Fruit fly (Drosophila melanogaster) whole organism, embryonic: ENCODE data around the gene CG10347.

ENCODE experiments used
- Abd-B ChIP-seq: fragments of 200-800 bp; sonication (Bioruptor generic); optimal IDR thresholded peaks from 2 replicates; lab custom pipeline; 2018; ENCODE audit warnings: missing biosample characterization, mild to moderate bottlenecking, missing genetic modification characterization, moderate library complexity
- CG11504 ChIP-seq: fragments of 200-800 bp; sonication (Bioruptor generic); optimal IDR thresholded peaks from 3 replicates; lab custom pipeline; 2019; ENCODE audit warnings: missing biosample characterization, mild to moderate bottlenecking, missing genetic modification characterization, moderate library complexity
- CG13894 ChIP-seq: fragments of 200-800 bp; sonication (Bioruptor generic); optimal IDR thresholded peaks from 3 replicates; lab custom pipeline; 2018; ENCODE audit warnings: missing biosample characterization, mild to moderate bottlenecking, missing genetic modification characterization, moderate library complexity
- CG14014 ChIP-seq: fragments of 200-800 bp; sonication (Bioruptor generic); IDR thresholded peaks from 2 replicates; pipeline ENCODE4 v1.3.6; 2022; ENCODE audit warnings: missing biosample characterization, missing genetic modification characterization
- CG14965 ChIP-seq: fragments of 200-800 bp; sonication (Bioruptor generic); optimal IDR thresholded peaks from 2 replicates; lab custom pipeline; 2016; ENCODE audit warnings: missing biosample characterization, missing genetic modification characterization, borderline replicate concordance
- CG15011 ChIP-seq: fragments of 200-800 bp; sonication (Bioruptor generic); optimal IDR thresholded peaks from 3 replicates; lab custom pipeline; 2018; ENCODE audit warnings: missing biosample characterization, mild to moderate bottlenecking, missing genetic modification characterization
- CG2712 ChIP-seq: fragments of 200-800 bp; optimal IDR thresholded peaks from 3 replicates; lab custom pipeline; 2019; ENCODE audit warnings: missing biosample characterization, mild to moderate bottlenecking, missing genetic modification characterization, moderate library complexity
- CG3065 ChIP-seq: fragments of 200-800 bp; sonication (Bioruptor generic); optimal IDR thresholded peaks from 2 replicates; lab custom pipeline; 2016; ENCODE audit warnings: missing biosample characterization, missing genetic modification characterization
- CG3407 ChIP-seq: fragments of 200-800 bp; sonication (Bioruptor generic); optimal IDR thresholded peaks from 2 replicates; lab custom pipeline; 2018; ENCODE audit warnings: missing biosample characterization, mild to moderate bottlenecking, missing genetic modification characterization
- CG4404 ChIP-seq: fragments of 200-800 bp; sonication (Bioruptor generic); IDR thresholded peaks from 2 replicates; pipeline ENCODE4 v1.3.6; 2022; ENCODE audit warnings: missing biosample characterization, missing genetic modification characterization
- CG4617 ChIP-seq: fragments of 200-800 bp; sonication (Bioruptor generic); optimal IDR thresholded peaks from 3 replicates; lab custom pipeline; 2016; ENCODE audit warnings: missing biosample characterization, missing genetic modification characterization, borderline replicate concordance
- CG7271 ChIP-seq: fragments of 200-800 bp; sonication (Bioruptor generic); optimal IDR thresholded peaks from 2 replicates; lab custom pipeline; 2018; ENCODE audit warnings: missing biosample characterization, mild to moderate bottlenecking, missing genetic modification characterization, moderate library complexity
- CG7963 ChIP-seq: fragments of 200-800 bp; sonication (Bioruptor generic); IDR thresholded peaks from 3 replicates; pipeline ENCODE4 v1.3.6; 2022; ENCODE audit warnings: missing biosample characterization, missing genetic modification characterization; ENCODE audit not compliant: partially characterized antibody
- CG8388 ChIP-seq: fragments of 200-800 bp; sonication (Bioruptor generic); optimal IDR thresholded peaks from 2 replicates; lab custom pipeline; 2019; ENCODE audit warnings: missing biosample characterization, mild to moderate bottlenecking, missing genetic modification characterization, moderate library complexity
- D19B ChIP-seq: fragments of 200-800 bp; sonication (Bioruptor generic); optimal IDR thresholded peaks from 2 replicates; lab custom pipeline; 2017; ENCODE audit warnings: missing biosample characterization, mild to moderate bottlenecking, missing genetic modification characterization
- Dad ChIP-seq: fragments of 200-800 bp; sonication (Bioruptor generic); optimal IDR thresholded peaks from 3 replicates; lab custom pipeline; 2016; ENCODE audit warnings: missing biosample characterization, missing genetic modification characterization
- Dek ChIP-seq: fragments of 200-800 bp; sonication (Bioruptor generic); optimal IDR thresholded peaks from 3 replicates; lab custom pipeline; 2019; ENCODE audit warnings: missing biosample characterization, mild to moderate bottlenecking, missing genetic modification characterization, moderate library complexity
- E2f1 ChIP-seq: fragments of 200-800 bp; sonication (Bioruptor generic); IDR thresholded peaks from 2 replicates; pipeline ENCODE4 v1.3.6; 2022; ENCODE audit warnings: missing biosample characterization, missing genetic modification characterization
- HLH3B ChIP-seq: fragments of 200-800 bp; sonication (Bioruptor generic); IDR thresholded peaks from 2 replicates; pipeline ENCODE4 v1.3.6; 2022; ENCODE audit warnings: missing biosample characterization, missing genetic modification characterization
- HLHmδ ChIP-seq: fragments of 200-800 bp; sonication (Bioruptor generic); optimal IDR thresholded peaks from 2 replicates; lab custom pipeline; 2018; ENCODE audit warnings: missing biosample characterization, mild to moderate bottlenecking, missing genetic modification characterization, moderate library complexity
- Max ChIP-seq: fragments of 200-800 bp; sonication (Bioruptor generic); optimal IDR thresholded peaks from 2 replicates; lab custom pipeline; 2016; ENCODE audit warnings: missing biosample characterization, mild to moderate bottlenecking, missing genetic modification characterization
- Med ChIP-seq: fragments of 200-800 bp; sonication (Bioruptor generic); peaks from one replicate; lab custom pipeline; 2016; ENCODE audit warnings: missing biosample characterization, missing genetic modification characterization, mild to moderate bottlenecking, inconsistent platforms, moderate library complexity
- Myb ChIP-seq: fragments of 200-800 bp; sonication (Bioruptor generic); optimal IDR thresholded peaks from 2 replicates; lab custom pipeline; 2016; ENCODE audit warnings: missing biosample characterization, missing genetic modification characterization
- NFAT ChIP-seq: fragments of 200-800 bp; sonication (Bioruptor generic); IDR thresholded peaks from 2 replicates; pipeline ENCODE4 v1.3.6; 2022; ENCODE audit warnings: missing biosample characterization, missing genetic modification characterization
- Scr ChIP-seq: fragments of 200-800 bp; sonication (Bioruptor generic); IDR thresholded peaks from 2 replicates; pipeline ENCODE4 v1.3.6; 2022; ENCODE audit warnings: missing biosample characterization, missing genetic modification characterization; ENCODE audit not compliant: partially characterized antibody
- Six4 ChIP-seq: fragments of 200-800 bp; sonication (Bioruptor generic); optimal IDR thresholded peaks from 2 replicates; lab custom pipeline; 2016; ENCODE audit warnings: missing biosample characterization, missing genetic modification characterization
- TFAM ChIP-seq: fragments of 200-800 bp; sonication (Bioruptor generic); optimal IDR thresholded peaks from 2 replicates; lab custom pipeline; 2017; ENCODE audit warnings: missing biosample characterization, missing genetic modification characterization, inconsistent platforms
- Usf ChIP-seq: fragments of 200-800 bp; sonication (Bioruptor generic); optimal IDR thresholded peaks from 2 replicates; lab custom pipeline; 2017; ENCODE audit warnings: missing genotype, missing biosample characterization, missing genetic modification characterization
- Xrp1 ChIP-seq: fragments of 200-800 bp; sonication (Bioruptor generic); IDR thresholded peaks from 2 replicates; pipeline ENCODE4 v1.3.6; 2022; ENCODE audit warnings: missing biosample characterization, missing genetic modification characterization
- YL-1 ChIP-seq: fragments of 200-800 bp; sonication (Bioruptor generic); optimal IDR thresholded peaks from 3 replicates; lab custom pipeline; 2017; ENCODE audit warnings: missing biosample characterization, mild to moderate bottlenecking, missing genetic modification characterization
- al ChIP-seq: fragments of 200-800 bp; sonication (Bioruptor generic); IDR thresholded peaks from 2 replicates; pipeline ENCODE4 v1.3.6; 2022; ENCODE audit warnings: missing biosample characterization, missing genetic modification characterization
- amos ChIP-seq: fragments of 200-800 bp; sonication (Bioruptor generic); IDR thresholded peaks from 2 replicates; pipeline ENCODE4 v1.3.6; 2022; ENCODE audit warnings: missing biosample characterization, missing genetic modification characterization; ENCODE audit not compliant: partially characterized antibody
- bab2 ChIP-seq: fragments of 200-800 bp; sonication (Bioruptor generic); optimal IDR thresholded peaks from 2 replicates; lab custom pipeline; 2016; ENCODE audit warnings: missing biosample characterization, missing genetic modification characterization
- cg ChIP-seq: fragments of 200-800 bp; sonication (Bioruptor generic); optimal IDR thresholded peaks from 3 replicates; lab custom pipeline; 2019; ENCODE audit warnings: missing biosample characterization, mild to moderate bottlenecking, missing genetic modification characterization, moderate library complexity
- chm ChIP-seq: fragments of 200-800 bp; sonication (Bioruptor generic); IDR thresholded peaks from 2 replicates; pipeline ENCODE4 v1.3.6; 2022; ENCODE audit warnings: missing biosample characterization, missing genetic modification characterization
- dan ChIP-seq: fragments of 200-800 bp; sonication (Bioruptor generic); IDR thresholded peaks from 2 replicates; pipeline ENCODE4 v1.3.6; 2022; ENCODE audit warnings: missing biosample characterization, missing genetic modification characterization
- emc ChIP-seq: fragments of 200-800 bp; sonication (Bioruptor generic); optimal IDR thresholded peaks from 2 replicates; lab custom pipeline; 2016; ENCODE audit warnings: missing biosample characterization, missing genetic modification characterization
- hkb ChIP-seq, 2 experiments: fragments of 200-800 bp in 1 of 2; fragments of >200 bp in 1 of 2; sonication (Bioruptor generic) in 1 of 2; IDR thresholded peaks in 1 of 2; optimal IDR thresholded peaks in 1 of 2; 2 replicates each; pipeline versions ENCODE4 v1.3.6 to Lab custom; 2017 to 2022; ENCODE audit warnings: missing biosample characterization in 1 of 2, missing genetic modification characterization in 1 of 2
- jing ChIP-seq: fragments of 200-800 bp; sonication (Bioruptor generic); optimal IDR thresholded peaks from 2 replicates; lab custom pipeline; 2018; ENCODE audit warnings: missing biosample characterization, mild to moderate bottlenecking, missing genetic modification characterization
- kni ChIP-seq: fragments of 200-800 bp; sonication (Bioruptor generic); optimal IDR thresholded peaks from 3 replicates; lab custom pipeline; 2017; ENCODE audit warnings: mild to moderate bottlenecking, missing biosample characterization, missing genetic modification reagents, missing genetic modification characterization
- lilli ChIP-seq: fragments of 200-800 bp; sonication (Bioruptor generic); optimal IDR thresholded peaks from 3 replicates; lab custom pipeline; 2016; ENCODE audit warnings: missing biosample characterization, missing genetic modification characterization
- pum ChIP-seq: fragments of 200-800 bp; sonication (Bioruptor generic); optimal IDR thresholded peaks from 2 replicates; lab custom pipeline; 2016; ENCODE audit warnings: missing biosample characterization, missing genetic modification characterization
- sob ChIP-seq: fragments of 200-800 bp; sonication (Bioruptor generic); IDR thresholded peaks from 2 replicates; pipeline ENCODE4 v1.3.6; 2022; ENCODE audit warnings: missing biosample characterization, missing genetic modification characterization
- tgo ChIP-seq: fragments of 200-800 bp; sonication (Bioruptor generic); IDR thresholded peaks from 3 replicates; pipeline ENCODE4 v1.3.6; 2022; ENCODE audit warnings: missing biosample characterization, missing genetic modification characterization
- trh ChIP-seq: fragments of 200-800 bp; sonication (Bioruptor generic); optimal IDR thresholded peaks from 2 replicates; lab custom pipeline; 2016; ENCODE audit warnings: missing biosample characterization, missing genetic modification characterization
- tup ChIP-seq: fragments of 200-800 bp; sonication (Bioruptor generic); optimal IDR thresholded peaks from 2 replicates; lab custom pipeline; 2016; ENCODE audit warnings: missing biosample characterization, mild to moderate bottlenecking, missing genetic modification characterization, moderate library complexity
- twi ChIP-seq: fragments of 200-800 bp; optimal IDR thresholded peaks from 2 replicates; lab custom pipeline; 2019; ENCODE audit warnings: missing biosample characterization, mild to moderate bottlenecking, missing genetic modification characterization, moderate library complexity
- vnd ChIP-seq: fragments of 200-800 bp; sonication (Bioruptor generic); IDR thresholded peaks from 3 replicates; pipeline ENCODE4 v1.3.6; 2022; ENCODE audit warnings: missing biosample characterization, missing genetic modification characterization; ENCODE audit not compliant: partially characterized antibody

The CG10347 gene

dm6 chrX:11857522-11858438 lies 3.0 kb upstream of the CG10347 start (continued):
- TF ChIP-seq Scr (GFP tag; lab: Robert Waterston, UW) (no peak), emc (no peak), hkb (optimal IDR thresholded peaks at IDR 0.05; lab: Kevin White, UChicago) (no peak), hkb (GFP tag; IDR thresholded peaks at IDR 0.05; lab: Robert Waterston, UW) (peak; percentile 80), HLH3B (GFP tag; lab: Robert Waterston, UW) (peak; percentile 61; the same call in 1 of the 2 replicates), CG14965 (GFP tag; lab: Kevin White, UChicago) (no peak), Max (GFP tag; lab: Kevin White, UChicago) (peak; percentile 41), CG3407 (GFP tag; lab: Kevin White, UChicago) (peak; percentile 59), Abd-B (peak; percentile 80), Dad (GFP tag; lab: Kevin White, UChicago) (peak; percentile 66), CG2712 (tag; lab: Kevin White, UChicago) (peak; percentile 94), YL-1 (no peak), CG8388 (GFP tag; lab: Kevin White, UChicago) (peak; percentile 71), TFAM (GFP tag; lab: Kevin White, UChicago) (peak; percentile 15), D19B (no peak), CG3065 (GFP tag; lab: Kevin White, UChicago) (no peak), sob (GFP tag; lab: Robert Waterston, UW) (peak; percentile 81), chm (GFP tag; lab: Robert Waterston, UW) (peak; percentile 56), jing (peak; percentile 58), vnd (GFP tag; lab: Robert Waterston, UW) (no peak), pum (GFP tag; lab: Kevin White, UChicago) (peak; percentile 82), CG7963 (GFP tag; lab: Robert Waterston, UW) (no peak), HLHmδ (GFP tag; lab: Kevin White, UChicago) (no peak), CG7271 (tag; lab: Kevin White, UChicago) (no peak), tgo (peak; percentile 81), Xrp1 (GFP tag; lab: Robert Waterston, UW) (peak; percentile 91), CG14014 (GFP tag; lab: Robert Waterston, UW) (peak; percentile 88), twi (tag; lab: Kevin White, UChicago) (peak; percentile 32), bab2 (GFP tag; lab: Kevin White, UChicago) (peak; percentile 79), CG4617 (GFP tag; lab: Kevin White, UChicago) (no peak), E2f1 (GFP tag; lab: Robert Waterston, UW) (peak; percentile 70), CG13894 (tag; lab: Kevin White, UChicago) (no peak), dan (GFP tag; lab: Robert Waterston, UW) (no peak), CG4404 (0 out of 2 replicates have a peak, but pooled peaks have one; percentile 39), trh (peak; percentile 56), CG11504 (peak; percentile 89), Dek (tag; lab: Kevin White, UChicago) (peak; percentile 43), cg (GFP tag; lab: Kevin White, UChicago) (no peak), Myb (no peak), Med (GFP tag; lab: Kevin White, UChicago) (peak; percentile 97), al (GFP tag; lab: Robert Waterston, UW) (0 out of 2 replicates have a peak, but pooled peaks have one; percentile 30), CG15011 (peak; percentile 14), NFAT (peak; percentile 56), lilli (GFP tag; lab: Kevin White, UChicago) (peak; percentile 85), amos (GFP tag; lab: Robert Waterston, UW) (no peak), tup (GFP tag; lab: Kevin White, UChicago) (no peak), Usf (GFP tag; lab: Kevin White, UChicago) (peak; percentile 69), kni (GFP tag; lab: Kevin White, UChicago) (no peak), Six4 (GFP tag; lab: Kevin White, UChicago) (peak; percentile 59)
